Worm (Caenorhabditis elegans): Measurements from ENCODE around the gene F22B7.1.

The F22B7.1 gene

DNA sequence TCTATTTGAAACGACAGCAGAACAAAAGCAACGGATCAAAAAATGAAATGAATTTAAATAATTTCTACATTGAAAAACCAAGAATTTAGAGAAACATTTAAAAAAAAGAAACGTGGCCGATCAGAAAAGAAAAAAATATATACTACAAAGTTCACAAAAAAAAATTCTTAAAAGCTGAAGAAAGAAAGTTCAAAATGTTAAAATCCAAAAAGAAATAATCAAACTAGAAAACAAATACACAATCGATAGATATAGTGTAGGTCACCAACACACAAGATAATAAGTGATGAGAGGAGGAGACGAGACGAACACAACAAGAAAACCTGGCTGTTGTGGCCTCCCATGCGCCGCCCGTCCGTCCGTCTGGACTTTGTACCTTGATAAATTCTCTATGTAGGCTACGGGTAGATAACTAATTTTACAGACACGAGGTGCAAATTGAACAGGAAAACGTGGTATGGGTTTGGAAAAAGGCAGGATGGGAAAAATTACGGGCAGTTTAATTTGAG is 23.4 kb downstream of the F22B7.1 start, which contains the start of gene hadb-1:
Gene hadb-1, minus strand, starts transcription at position 51 of the 509 bp plus-strand sequence.
- TF ChIP-seq mes-2 (tag; optimal IDR thresholded peaks at IDR 0.05; ENCODE audit: poor library complexity, severe bottlenecking) (no peak), hlh-11 (tag; optimal IDR thresholded peaks at IDR 0.05) (peak; percentile 79), skn-1 (tag; optimal IDR thresholded peaks at IDR 0.05) (no peak), zfp-2 (tag; optimal IDR thresholded peaks at IDR 0.05) (no peak), lsy-2 (tag; optimal IDR thresholded peaks at IDR 0.05) (no peak), T20F7.1 (GFP tag; optimal IDR thresholded peaks at IDR 0.05) (peak; percentile 37), dve-1 (tag; optimal IDR thresholded peaks at IDR 0.05; ENCODE audit: insufficient read depth) (peak; percentile 71), nhr-28 (tag; optimal IDR thresholded peaks at IDR 0.05) (peak; percentile 96), pqm-1 (tag; optimal IDR thresholded peaks at IDR 0.05) (no peak), zfp-3 (GFP tag; conservative IDR thresholded peaks at IDR 0.05) (0 out of 2 replicates have a peak, but pooled peaks have one; percentile 7), egl-43 (GFP tag; IDR thresholded peaks at IDR 0.05) (no peak), set-16 (GFP tag; IDR thresholded peaks at IDR 0.05) (no peak), tra-1 (GFP tag; IDR thresholded peaks at IDR 0.05) (0 out of 2 replicates have a peak, but pooled peaks have one; percentile 40), ceh-28 (tag; optimal IDR thresholded peaks at IDR 0.05) (peak; percentile 25), fos-1 (tag; optimal IDR thresholded peaks at IDR 0.05) (no peak), mdl-1 (tag; optimal IDR thresholded peaks at IDR 0.05) (peak in 1 of 2 experiments; percentile 68), mxl-3 (GFP tag; optimal IDR thresholded peaks at IDR 0.05) (peak; percentile 89), dmd-6 (GFP tag; IDR thresholded peaks at IDR 0.05) (peak; percentile 49), nhr-11 (tag; optimal IDR thresholded peaks at IDR 0.05) (peak; percentile 82), daf-16 (GFP tag; optimal IDR thresholded peaks at IDR 0.05) (no peak), daf-16 (tag; optimal IDR thresholded peaks at IDR 0.05) (peak; percentile 77), mep-1 (tag; optimal IDR thresholded peaks at IDR 0.05) (peak; percentile 65), php-3 (GFP tag; IDR thresholded peaks at IDR 0.05) (no peak), hlh-30 (tag; optimal IDR thresholded peaks at IDR 0.05; ENCODE audit: insufficient read depth) (peak; percentile 81), ceh-20 (GFP tag; IDR thresholded peaks at IDR 0.05) (no peak)

DNA sequence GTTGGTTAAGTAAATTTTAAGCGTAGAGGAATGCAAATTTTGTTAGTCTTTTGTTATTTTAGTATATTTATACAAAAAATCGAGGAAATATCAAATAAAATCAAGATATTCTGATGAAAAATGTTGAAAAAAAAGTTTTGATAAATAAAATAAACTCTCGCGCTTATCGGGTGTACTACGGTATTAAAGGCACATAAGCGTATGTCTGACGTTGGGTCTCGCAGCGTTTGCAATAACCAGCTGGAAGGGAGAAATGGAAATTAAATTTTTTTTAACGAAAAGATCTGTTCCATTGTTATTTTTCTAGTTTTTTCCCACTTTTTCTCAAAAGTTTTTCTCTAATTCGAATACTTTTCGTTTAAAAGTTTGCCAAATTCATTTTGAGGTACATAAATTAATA is 24.0 kb downstream of the F22B7.1 start:
- TF ChIP-seq sdz-12 (GFP tag; optimal IDR thresholded peaks at IDR 0.05), result no peak
- TF ChIP-seq unc-130 (GFP tag; optimal IDR thresholded peaks at IDR 0.05), result peak; percentile 45

DNA sequence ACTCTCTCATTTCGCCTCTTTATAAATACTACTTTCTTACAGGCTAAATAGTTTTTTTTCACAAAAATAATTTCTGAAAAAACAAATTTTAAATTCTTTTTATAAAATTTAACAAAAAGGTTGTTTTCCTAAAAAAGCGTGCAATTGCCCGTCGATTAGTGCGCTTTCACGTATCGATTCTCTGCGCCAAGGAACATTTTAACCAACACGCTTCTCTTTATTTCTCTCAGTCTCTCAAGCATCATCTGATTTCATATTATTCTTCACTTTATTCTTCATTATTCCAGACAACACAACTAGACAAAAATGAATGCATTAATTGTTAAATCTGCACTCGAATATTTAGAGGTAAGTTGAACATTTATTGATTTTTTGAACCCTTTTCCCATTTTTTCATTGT is 24.5 kb downstream of the F22B7.1 start, which contains the start of gene B0303.4:
Gene B0303.4, plus strand, starts transcription at position 196 of the 400 bp plus-strand sequence.
- peak; percentile 52 for TF ChIP-seq T20F7.1 (GFP tag; optimal IDR thresholded peaks at IDR 0.05)
- no peak for TF ChIP-seq nhr-41 (GFP tag; IDR thresholded peaks at IDR 0.05)
- TF ChIP-seq mep-1 (tag; optimal IDR thresholded peaks at IDR 0.05), result peak; percentile 82
- no peak for TF ChIP-seq gei-8 (GFP tag; optimal IDR thresholded peaks at IDR 0.05)
- TF ChIP-seq lin-38 (GFP tag; IDR thresholded peaks at IDR 0.05), result 0 out of 2 replicates have a peak, but pooled peaks have one; percentile 28
- no peak for TF ChIP-seq F44E2.7 (GFP tag; IDR thresholded peaks at IDR 0.05)
- TF ChIP-seq hlh-11 (tag; optimal IDR thresholded peaks at IDR 0.05), result peak; percentile 63
- peak in 1 of 2 experiments; percentile 6 for TF ChIP-seq hif-1 (tag; optimal IDR thresholded peaks at IDR 0.05)
- peak; percentile 47 for TF ChIP-seq ceh-28 (tag; optimal IDR thresholded peaks at IDR 0.05)
- peak; percentile 57 for TF ChIP-seq mxl-3 (GFP tag; optimal IDR thresholded peaks at IDR 0.05)
- TF ChIP-seq nhr-28 (tag; optimal IDR thresholded peaks at IDR 0.05), result peak; percentile 65
- no peak for TF ChIP-seq fos-1 (tag; optimal IDR thresholded peaks at IDR 0.05)
- peak; percentile 48 for TF ChIP-seq dve-1 (tag; optimal IDR thresholded peaks at IDR 0.05; ENCODE audit: insufficient read depth)
- no peak for TF ChIP-seq jun-1 (tag; optimal IDR thresholded peaks at IDR 0.05)
- TF ChIP-seq lsy-2 (tag; optimal IDR thresholded peaks at IDR 0.05), result peak in 1 of 2 experiments; percentile 78
- no peak for TF ChIP-seq ceh-62 (tag; optimal IDR thresholded peaks at IDR 0.05)
- TF ChIP-seq mdl-1 (tag; optimal IDR thresholded peaks at IDR 0.05), result peak in 1 of 2 experiments; percentile 69
- TF ChIP-seq skn-1 (tag; optimal IDR thresholded peaks at IDR 0.05), result no peak
- TF ChIP-seq hmg-1.1 (GFP tag; IDR thresholded peaks at IDR 0.05), result 0 out of 2 replicates have a peak, but pooled peaks have one; percentile 34
- TF ChIP-seq ztf-7 (tag; optimal IDR thresholded peaks at IDR 0.05), result peak; percentile 85
- TF ChIP-seq sdz-12 (GFP tag; optimal IDR thresholded peaks at IDR 0.05), result no peak
- peak; percentile 90 for TF ChIP-seq hlh-30 (tag; optimal IDR thresholded peaks at IDR 0.05; ENCODE audit: insufficient read depth)
- no peak for TF ChIP-seq ctbp-1 (GFP tag; IDR thresholded peaks at IDR 0.05)
- TF ChIP-seq pha-4 (GFP tag; IDR thresholded peaks at IDR 0.05), result no peak
- TF ChIP-seq pha-4 (tag; optimal IDR thresholded peaks at IDR 0.05), result peak; percentile 45
- no peak for TF ChIP-seq daf-16 (GFP tag; optimal IDR thresholded peaks at IDR 0.05)
- peak; percentile 46 for TF ChIP-seq daf-16 (tag; optimal IDR thresholded peaks at IDR 0.05)
- TF ChIP-seq dpl-1 (GFP tag; optimal IDR thresholded peaks at IDR 0.05), result peak; percentile 7
- TF ChIP-seq F49E8.2 (tag; optimal IDR thresholded peaks at IDR 0.05; ENCODE audit: borderline replicate concordance), result no peak
- TF ChIP-seq rbr-2 (tag; optimal IDR thresholded peaks at IDR 0.05), result peak; percentile 41
- no peak for TF ChIP-seq attf-4 (tag; optimal IDR thresholded peaks at IDR 0.05)
- peak; percentile 65 for TF ChIP-seq mes-2 (tag; optimal IDR thresholded peaks at IDR 0.05; ENCODE audit: poor library complexity, severe bottlenecking)

Data from whole organism, L4 larva.